Fruit fly (Drosophila melanogaster): ENCODE data around the gene CG2202.

The CG2202 gene

dm6 chrX:10825349-10826129 is 23.0 kb upstream of the CG2202 start (continued):
- TF ChIP-seq Bdp1 (GFP tag; optimal IDR thresholded peaks at IDR 0.05) (peak; percentile 6), CG7786 (GFP tag; optimal IDR thresholded peaks at IDR 0.05) (peak; percentile 10), gsb-n (tag; optimal IDR thresholded peaks at IDR 0.05) (peak; percentile 76), CG17361 (GFP tag; IDR thresholded peaks at IDR 0.05) (peak; percentile 59; the same call in 1 of the 3 replicates), CG16813 (GFP tag; IDR thresholded peaks at IDR 0.05; ENCODE audit: partially characterized antibody) (peak; percentile 25; the same call in 1 of the 3 replicates), D19B (GFP tag; optimal IDR thresholded peaks at IDR 0.05) (peak; percentile 88)

dm6 chrX:10827301-10827700 is 21.3 kb upstream of the CG2202 start:
- no peak for TF ChIP-seq HHEX (GFP tag; optimal IDR thresholded peaks at IDR 0.05)
- no peak for TF ChIP-seq CG6254 (GFP tag; optimal IDR thresholded peaks at IDR 0.05)

DNA sequence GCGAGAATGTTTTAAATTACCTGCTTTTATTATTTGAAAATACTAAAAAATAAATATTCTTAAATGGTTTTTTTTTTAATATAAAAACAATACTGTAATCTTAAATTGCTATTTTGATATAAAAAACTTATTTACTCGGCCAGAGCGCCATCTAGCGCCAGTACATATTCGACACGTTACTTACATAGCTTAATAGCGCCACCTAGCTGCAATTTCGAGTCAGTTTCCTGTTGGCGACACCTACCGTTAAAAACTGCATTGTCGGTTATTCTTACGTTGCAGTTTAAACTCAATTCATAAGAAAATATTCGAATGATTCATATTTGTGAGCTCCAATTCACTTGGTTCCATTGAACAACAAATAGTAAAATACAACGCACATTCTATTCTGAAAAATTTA is 16.2 kb upstream of the CG2202 start:
- TF ChIP-seq Mrtf (GFP tag; IDR thresholded peaks at IDR 0.05) (peak; percentile 66; the same call in 2 of the 3 replicates), CG15269 (tag; optimal IDR thresholded peaks at IDR 0.05) (peak; percentile 61), tgo (GFP tag; IDR thresholded peaks at IDR 0.05) (peak; percentile 64; the same call in 2 of the 3 replicates), CG11456 (GFP tag; IDR thresholded peaks at IDR 0.05) (peak; percentile 95), tio (GFP tag; optimal IDR thresholded peaks at IDR 0.05) (peak; percentile 9), nau (GFP tag; optimal IDR thresholded peaks at IDR 0.05) (no peak), CG8388 (GFP tag; optimal IDR thresholded peaks at IDR 0.05) (no peak), CG8924 (tag; optimal IDR thresholded peaks at IDR 0.05) (no peak), nerfin-2 (GFP tag; IDR thresholded peaks at IDR 0.05; ENCODE audit: partially characterized antibody) (no peak), B-H2 (GFP tag; optimal IDR thresholded peaks at IDR 0.05) (peak; percentile 71), Six4 (GFP tag; optimal IDR thresholded peaks at IDR 0.05) (peak; percentile 20), chinmo (GFP tag; IDR thresholded peaks at IDR 0.05; ENCODE audit: partially characterized antibody) (no peak), Nf-YC (tag; optimal IDR thresholded peaks at IDR 0.05) (peak; percentile 45), Bteb2 (GFP tag; optimal IDR thresholded peaks at IDR 0.05) (no peak), CG3163 (GFP tag; optimal IDR thresholded peaks at IDR 0.05) (peak; percentile 14), pnt (GFP tag; optimal IDR thresholded peaks at IDR 0.05) (peak; percentile 59), Abd-B (GFP tag; optimal IDR thresholded peaks at IDR 0.05) (no peak), ewg (GFP tag; optimal IDR thresholded peaks at IDR 0.05) (peak; percentile 35), stc (GFP tag; IDR thresholded peaks at IDR 0.05) (no peak), phol (tag; optimal IDR thresholded peaks at IDR 0.05) (peak; percentile 58), pb (GFP tag; optimal IDR thresholded peaks at IDR 0.05) (peak; percentile 18), CG12219 (GFP tag; optimal IDR thresholded peaks at IDR 0.05) (peak; percentile 24), Usf (GFP tag; optimal IDR thresholded peaks at IDR 0.05) (peak; percentile 20), Fer3 (tag; optimal IDR thresholded peaks at IDR 0.05) (peak; percentile 61), CG12942 (GFP tag; optimal IDR thresholded peaks at IDR 0.05) (peak; percentile 45), Doc3 (GFP tag; IDR thresholded peaks at IDR 0.05; ENCODE audit: partially characterized antibody) (no peak), NC2α (GFP tag; optimal IDR thresholded peaks at IDR 0.05) (no peak), ci (GFP tag; IDR thresholded peaks at IDR 0.05) (peak; percentile 77), lilli (GFP tag; optimal IDR thresholded peaks at IDR 0.05) (peak; percentile 69), CG11695 (GFP tag; IDR thresholded peaks at IDR 0.05) (no peak), CG6175 (GFP tag; IDR thresholded peaks at IDR 0.05) (no peak; the same call in 2 of the 3 replicates), dmrt99B (tag; optimal IDR thresholded peaks at IDR 0.05) (peak; percentile 45), CG2202 (tag; optimal IDR thresholded peaks at IDR 0.05) (no peak), jing (GFP tag; optimal IDR thresholded peaks at IDR 0.05) (no peak), CG17612 (GFP tag; IDR thresholded peaks at IDR 0.05) (no peak), D (optimal IDR thresholded peaks at IDR 0.05) (no peak), D (GFP tag; optimal IDR thresholded peaks at IDR 0.05) (peak; percentile 13), h (optimal IDR thresholded peaks at IDR 0.05) (no peak)
